Worm (Caenorhabditis elegans) whole organism, mixed stage, embryonic: ENCODE measurements around the gene srh-284.

Experiments used
- M03D4.4 ChIP-seq: sonication (generic microtip); optimal IDR thresholded peaks from 2 replicates; lab custom pipeline; 2017; ENCODE audit warnings: mild to moderate bottlenecking, missing genetic modification characterization, missing compliant biosample characterization
- bed-3 ChIP-seq: fragments of 200-800 bp; sonication (Bioruptor generic); optimal IDR thresholded peaks from 3 replicates; lab custom pipeline; 2018; ENCODE audit warnings: mild to moderate bottlenecking, missing genetic modification characterization, moderate library complexity, missing compliant biosample characterization
- blmp-1 ChIP-seq: fragments of 150-350 bp; optimal IDR thresholded peaks from 2 replicates; lab custom pipeline; 2014; ENCODE audit warnings: missing biosample characterization, missing genetic modification characterization
- ceh-39 ChIP-seq: fragments of 150-350 bp; optimal IDR thresholded peaks from 2 replicates; lab custom pipeline; 2014; ENCODE audit warnings: missing biosample characterization, missing genetic modification characterization
- ceh-43 ChIP-seq: fragments of 200-800 bp; sonication (Bioruptor generic); optimal IDR thresholded peaks from 2 replicates; lab custom pipeline; 2018; ENCODE audit warnings: mild to moderate bottlenecking, missing genetic modification characterization, moderate library complexity, missing compliant biosample characterization
- ceh-83 ChIP-seq: fragments of 200-800 bp; sonication (Bioruptor generic); optimal IDR thresholded peaks from 2 replicates; lab custom pipeline; 2018; ENCODE audit warnings: mild to moderate bottlenecking, missing genetic modification characterization, missing compliant biosample characterization
- cnd-1 ChIP-seq: fragments of 200-800 bp; sonication (Bioruptor generic); optimal IDR thresholded peaks from 2 replicates; lab custom pipeline; 2018; ENCODE audit warnings: mild to moderate bottlenecking, missing genetic modification characterization, missing compliant biosample characterization
- drap-1 ChIP-seq: fragments of 200-800 bp; sonication (Bioruptor generic); optimal IDR thresholded peaks from 3 replicates; lab custom pipeline; 2018; ENCODE audit warnings: mild to moderate bottlenecking, missing genetic modification characterization, missing compliant biosample characterization
- elt-1 ChIP-seq: sonication (generic microtip); optimal IDR thresholded peaks from 2 replicates; lab custom pipeline; 2017; ENCODE audit warnings: missing genetic modification characterization, mild to moderate bottlenecking, missing compliant biosample characterization, antibody characterized with exemption, moderate library complexity, borderline replicate concordance; ENCODE audit not compliant: insufficient read depth
- elt-3 ChIP-seq: fragments of 150-350 bp; optimal IDR thresholded peaks from 2 replicates; lab custom pipeline; 2014; ENCODE audit warnings: missing biosample characterization, missing genetic modification characterization
- flh-1 ChIP-seq: fragments of 200-800 bp; sonication (Bioruptor generic); optimal IDR thresholded peaks from 2 replicates; lab custom pipeline; 2018; ENCODE audit warnings: mild to moderate bottlenecking, missing genetic modification characterization, moderate library complexity, missing compliant biosample characterization
- hlh-1 ChIP-seq: fragments of 150-350 bp; optimal IDR thresholded peaks from 2 replicates; lab custom pipeline; 2014; ENCODE audit warnings: missing biosample characterization, missing genetic modification reagents, missing genetic modification characterization
- lin-13 ChIP-seq: fragments of 150-350 bp; optimal IDR thresholded peaks from 2 replicates; lab custom pipeline; 2014; ENCODE audit warnings: missing biosample characterization, missing genetic modification characterization
- lin-32 ChIP-seq: fragments of 200-800 bp; sonication (Bioruptor generic); optimal IDR thresholded peaks from 2 replicates; lab custom pipeline; 2018; ENCODE audit warnings: mild to moderate bottlenecking, missing genetic modification characterization, missing compliant biosample characterization
- lsy-2 ChIP-seq: fragments of 150-350 bp; optimal IDR thresholded peaks from 2 replicates; lab custom pipeline; 2014; ENCODE audit warnings: missing biosample characterization, missing genetic modification characterization
- mab-5 ChIP-seq: fragments of 150-350 bp; optimal IDR thresholded peaks from 2 replicates; lab custom pipeline; 2014; ENCODE audit warnings: missing biosample characterization, missing genetic modification characterization
- mep-1 ChIP-seq: fragments of 150-350 bp; optimal IDR thresholded peaks from 2 replicates; lab custom pipeline; 2017; ENCODE audit warnings: missing biosample characterization, missing genetic modification reagents, missing genetic modification characterization, inconsistent platforms
- mls-2 ChIP-seq: sonication (generic microtip); optimal IDR thresholded peaks from 2 replicates; lab custom pipeline; 2016; ENCODE audit warnings: mild to moderate bottlenecking, missing genetic modification characterization, moderate library complexity, missing compliant biosample characterization
- nhr-12 ChIP-seq: fragments of 150-350 bp; optimal IDR thresholded peaks from 2 replicates; lab custom pipeline; 2014; ENCODE audit warnings: missing biosample characterization, missing genetic modification characterization
- nhr-2 ChIP-seq: fragments of 150-350 bp; optimal IDR thresholded peaks from 2 replicates; lab custom pipeline; 2014; ENCODE audit warnings: missing biosample characterization, missing genetic modification characterization
- nhr-237 ChIP-seq: fragments of 150-350 bp; optimal IDR thresholded peaks from 2 replicates; lab custom pipeline; 2014; ENCODE audit warnings: missing biosample characterization, missing genetic modification characterization
- nhr-28 ChIP-seq: fragments of 150-350 bp; optimal IDR thresholded peaks from 2 replicates; lab custom pipeline; 2014; ENCODE audit warnings: missing biosample characterization, missing genetic modification characterization
- nhr-76 ChIP-seq: sonication (generic microtip); optimal IDR thresholded peaks from 2 replicates; lab custom pipeline; 2017; ENCODE audit warnings: missing biosample characterization, missing genetic modification characterization
- pha-4 ChIP-seq: fragments of 150-350 bp; optimal IDR thresholded peaks from 2 replicates; lab custom pipeline; 2018; ENCODE audit warnings: missing biosample characterization, missing genetic modification reagents, missing genetic modification characterization
- sem-2 ChIP-seq: fragments of 200-800 bp; sonication (Bioruptor generic); optimal IDR thresholded peaks from 2 replicates; lab custom pipeline; 2018; ENCODE audit warnings: mild to moderate bottlenecking, missing genetic modification characterization, missing compliant biosample characterization
- snpc-4 ChIP-seq: fragments of 150-350 bp; optimal IDR thresholded peaks from 2 replicates; lab custom pipeline; 2014; ENCODE audit warnings: missing biosample characterization, missing genetic modification characterization
- sptf-1 ChIP-seq: sonication (generic microtip); optimal IDR thresholded peaks from 2 replicates; lab custom pipeline; 2017; ENCODE audit warnings: mild to moderate bottlenecking, missing genetic modification characterization, moderate library complexity, missing compliant biosample characterization
- tbx-8 ChIP-seq: fragments of 200-800 bp; sonication (Bioruptor generic); optimal IDR thresholded peaks from 2 replicates; lab custom pipeline; 2018; ENCODE audit warnings: mild to moderate bottlenecking, missing genetic modification characterization, moderate library complexity, missing compliant biosample characterization
- unc-120 ChIP-seq: sonication (generic microtip); optimal IDR thresholded peaks from 2 replicates; lab custom pipeline; 2017; ENCODE audit warnings: missing genetic modification characterization, missing compliant biosample characterization; ENCODE audit not compliant: poor library complexity, severe bottlenecking
- unc-62 ChIP-seq: fragments of 150-350 bp; optimal IDR thresholded peaks from 2 replicates; lab custom pipeline; 2014; ENCODE audit warnings: missing biosample characterization, missing genetic modification reagents, missing genetic modification characterization
- zip-8 ChIP-seq: fragments of 150-350 bp; optimal IDR thresholded peaks from 2 replicates; lab custom pipeline; 2014; ENCODE audit warnings: missing biosample characterization, missing genetic modification characterization
- ztf-11 ChIP-seq: fragments of 150-350 bp; optimal IDR thresholded peaks from 2 replicates; lab custom pipeline; 2014; ENCODE audit warnings: missing biosample characterization, missing genetic modification characterization

Gene srh-284

DNA sequence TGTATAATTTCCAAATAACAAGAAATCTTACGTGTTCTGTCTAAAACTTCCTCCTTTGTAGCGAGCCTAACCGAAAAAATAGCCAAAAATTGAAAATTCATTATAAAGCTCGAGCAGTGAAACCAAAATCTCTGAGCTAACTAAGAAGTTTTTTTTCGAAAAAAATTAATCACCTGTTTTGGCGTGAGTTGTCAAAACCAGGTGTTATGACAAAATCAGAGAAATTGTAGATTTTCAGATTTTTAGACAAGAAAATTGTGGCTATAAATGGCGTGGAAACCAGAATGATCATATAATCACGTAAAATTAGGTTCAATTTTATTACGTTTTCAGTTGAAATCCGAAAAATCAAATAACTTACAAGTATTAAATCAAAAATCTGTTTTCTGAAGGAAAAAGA lies 5.8 kb downstream of the srh-284 start, which contains the start of gene sre-21:
sre-21 (minus strand) TSS at position 101 of the 400 bp plus-strand sequence.
- TF ChIP-seq hlh-1 (tag; lab: Kevin White, UChicago) = no peak
- TF ChIP-seq tbx-8 (GFP tag; lab: Kevin White, UChicago) = no peak
- TF ChIP-seq ceh-83 (GFP tag; lab: Kevin White, UChicago) = no peak
- no peak for TF ChIP-seq lin-32 (GFP tag; lab: Kevin White, UChicago)
- no peak for TF ChIP-seq snpc-4 (tag; lab: Kevin White, UChicago)
- TF ChIP-seq nhr-76 = no peak
- TF ChIP-seq nhr-12 (tag; lab: Kevin White, UChicago) = no peak
- TF ChIP-seq M03D4.4 = no peak
- no peak for TF ChIP-seq mab-5 (tag; lab: Kevin White, UChicago)
- no peak for TF ChIP-seq mls-2 (tag; lab: Kevin White, UChicago)
- TF ChIP-seq ztf-11 (tag; lab: Kevin White, UChicago) = no peak
- no peak for TF ChIP-seq unc-62 (GFP tag; lab: Kevin White, UChicago)
- TF ChIP-seq cnd-1 (tag; lab: Kevin White, UChicago) = no peak
- no peak for TF ChIP-seq drap-1 (GFP tag; lab: Kevin White, UChicago)
- TF ChIP-seq nhr-237 (tag; lab: Kevin White, UChicago) = no peak
- no peak for TF ChIP-seq ceh-43
- no peak for TF ChIP-seq nhr-2 (tag; lab: Kevin White, UChicago)
- TF ChIP-seq pha-4 (tag; lab: Kevin White, UChicago) = no peak
- TF ChIP-seq elt-1 (tag; lab: Kevin White, UChicago) = no peak
- no peak for TF ChIP-seq lin-13 (tag; lab: Kevin White, UChicago)

DNA sequence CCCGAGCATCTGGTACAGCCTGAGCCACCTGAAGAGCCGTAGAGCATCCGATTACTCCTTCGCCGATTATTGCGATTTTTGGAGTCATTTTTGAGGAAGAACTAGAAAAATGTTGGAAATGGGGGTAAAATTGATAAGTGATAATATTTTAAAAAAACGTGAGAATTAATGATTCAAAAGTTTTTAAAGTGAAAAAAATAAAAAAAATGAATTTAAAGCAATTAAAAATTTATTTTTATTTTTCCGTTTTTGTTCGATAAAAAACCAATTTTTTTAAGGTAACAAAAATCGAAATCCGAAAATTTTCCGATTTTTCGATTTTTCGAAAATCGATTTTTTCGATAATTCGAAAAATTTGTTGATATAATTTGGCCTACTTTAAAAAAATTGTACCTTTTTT lies 9.8 kb downstream of the srh-284 start, which contains the start of gene ddo-1:
ddo-1 (minus strand) TSS at position 101 of the 400 bp plus-strand sequence.
- TF ChIP-seq hlh-1 (tag; lab: Kevin White, UChicago) = no peak
- TF ChIP-seq ceh-39 (tag; lab: Kevin White, UChicago) = no peak
- TF ChIP-seq snpc-4 (tag; lab: Kevin White, UChicago) = no peak
- no peak for TF ChIP-seq drap-1 (GFP tag; lab: Kevin White, UChicago)
- TF ChIP-seq ceh-83 (GFP tag; lab: Kevin White, UChicago) = no peak
- TF ChIP-seq mep-1 (tag; lab: Kevin White, UChicago) = no peak
- no peak for TF ChIP-seq nhr-2 (tag; lab: Kevin White, UChicago)
- no peak for TF ChIP-seq pha-4 (tag; lab: Kevin White, UChicago)
- no peak for TF ChIP-seq mls-2 (tag; lab: Kevin White, UChicago)
- TF ChIP-seq blmp-1 (tag; lab: Kevin White, UChicago) = no peak
- TF ChIP-seq lsy-2 (tag; lab: Kevin White, UChicago) = no peak
- TF ChIP-seq lin-32 (GFP tag; lab: Kevin White, UChicago) = no peak
- TF ChIP-seq unc-62 (GFP tag; lab: Kevin White, UChicago) = no peak
- no peak for TF ChIP-seq mab-5 (tag; lab: Kevin White, UChicago)
- no peak for TF ChIP-seq sptf-1
- no peak for TF ChIP-seq lin-13 (tag; lab: Kevin White, UChicago)
- TF ChIP-seq unc-120 (tag; lab: Kevin White, UChicago) = no peak

DNA sequence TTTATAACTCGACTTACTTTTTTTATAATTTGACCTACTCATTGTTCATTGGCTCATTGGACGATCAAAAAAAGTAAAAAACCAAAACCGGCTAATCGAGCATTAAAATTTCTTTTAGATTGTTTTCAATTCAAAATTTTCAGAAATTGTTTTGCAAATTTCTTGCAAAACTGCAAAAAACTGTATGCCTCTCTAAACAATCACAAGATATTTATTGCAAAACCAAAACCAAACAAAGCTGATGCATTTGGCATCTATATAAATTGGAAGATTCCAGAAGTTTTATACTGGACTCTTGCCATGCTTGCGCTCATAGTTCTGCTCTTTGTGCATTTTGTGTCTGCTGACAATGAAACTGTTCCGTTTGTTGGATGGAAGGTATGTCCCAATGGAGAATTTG lies 10.3 kb downstream of the srh-284 start, which contains the start of gene C47A10.12:
C47A10.12 (plus strand) TSS at position 301 of the 400 bp plus-strand sequence.
- TF ChIP-seq flh-1 (GFP tag; lab: Kevin White, UChicago) = no peak
- no peak for TF ChIP-seq cnd-1 (tag; lab: Kevin White, UChicago)
- TF ChIP-seq zip-8 (tag; lab: Kevin White, UChicago) = no peak
- TF ChIP-seq ceh-43 = no peak

ce11 chrV:17780285-17780684 lies 12.9 kb downstream of the srh-284 start:
- no peak for TF ChIP-seq sptf-1
- no peak for TF ChIP-seq sem-2 (GFP tag; lab: Kevin White, UChicago)
- no peak for TF ChIP-seq unc-120 (tag; lab: Kevin White, UChicago)
- TF ChIP-seq tbx-8 (GFP tag; lab: Kevin White, UChicago) = no peak
- TF ChIP-seq nhr-237 (tag; lab: Kevin White, UChicago) = no peak
- no peak for TF ChIP-seq nhr-28 (tag; lab: Kevin White, UChicago)
- TF ChIP-seq zip-8 (tag; lab: Kevin White, UChicago) = no peak
- no peak for TF ChIP-seq nhr-76
- TF ChIP-seq cnd-1 (tag; lab: Kevin White, UChicago) = no peak
- TF ChIP-seq, all 35 proteins: peak for 0

- TF ChIP-seq hlh-1 (tag; lab: Kevin White, UChicago) (no peak), lin-13 (tag; lab: Kevin White, UChicago) (no peak), elt-1 (tag; lab: Kevin White, UChicago) (no peak), sptf-1 (no peak), mls-2 (tag; lab: Kevin White, UChicago) (no peak), pha-4 (tag; lab: Kevin White, UChicago) (no peak), elt-3 (no peak), lsy-2 (tag; lab: Kevin White, UChicago) (no peak), flh-1 (GFP tag; lab: Kevin White, UChicago) (no peak), drap-1 (GFP tag; lab: Kevin White, UChicago) (no peak), nhr-76 (no peak), zip-8 (tag; lab: Kevin White, UChicago) (no peak), bed-3 (GFP tag; lab: Kevin White, UChicago) (no peak), mep-1 (tag; lab: Kevin White, UChicago) (no peak), mab-5 (tag; lab: Kevin White, UChicago) (no peak)
- TF ChIP-seq, all 35 proteins: peak for 0
Measured at ce11 chrV:17783542-17783941, 16.2 kb downstream of the srh-284 start, which contains the start of gene srab-12. TSS of gene srab-12 (minus strand) at chrV:17783642.
